Fruit fly (Drosophila melanogaster) whole organism, embryonic: ENCODE measurements around the gene CG13313.

Experiments
- CG10321 ChIP-seq: fragments of 200-800 bp; sonication (Bioruptor generic); IDR thresholded peaks from 2 replicates; pipeline ENCODE4 v1.3.6; 2022; ENCODE audit warnings: missing biosample characterization, missing genetic modification characterization
- CG11560 ChIP-seq: fragments of 200-800 bp; sonication (Bioruptor generic); IDR thresholded peaks from 3 replicates; pipeline ENCODE4 v1.3.6; 2022; ENCODE audit warnings: missing biosample characterization, missing genetic modification characterization
- CG12659 ChIP-seq: fragments of 200-800 bp; sonication (Bioruptor generic); optimal IDR thresholded peaks from 3 replicates; lab custom pipeline; 2017; ENCODE audit warnings: mild to moderate bottlenecking, missing biosample characterization, missing genetic modification reagents, missing genetic modification characterization
- CG12744 ChIP-seq: fragments of 200-800 bp; sonication (Bioruptor generic); optimal IDR thresholded peaks from 2 replicates; lab custom pipeline; 2016; ENCODE audit warnings: missing biosample characterization, missing genetic modification characterization
- CG13287 ChIP-seq: fragments of 200-800 bp; sonication (Bioruptor generic); IDR thresholded peaks from 2 replicates; pipeline ENCODE4 v1.3.6; 2022; ENCODE audit warnings: missing biosample characterization, missing genetic modification characterization; ENCODE audit not compliant: partially characterized antibody
- CG13775 ChIP-seq: fragments of 200-800 bp; sonication (Bioruptor generic); optimal IDR thresholded peaks from 3 replicates; lab custom pipeline; 2017; ENCODE audit warnings: missing biosample characterization, mild to moderate bottlenecking, missing genetic modification characterization
- CG14014 ChIP-seq: fragments of 200-800 bp; sonication (Bioruptor generic); IDR thresholded peaks from 2 replicates; pipeline ENCODE4 v1.3.6; 2022; ENCODE audit warnings: missing biosample characterization, missing genetic modification characterization
- CG14050 ChIP-seq: fragments of 200-800 bp; sonication (Bioruptor generic); IDR thresholded peaks from 3 replicates; pipeline ENCODE4 v1.3.6; 2022; ENCODE audit warnings: missing biosample characterization, missing genetic modification characterization
- CG18011 ChIP-seq: fragments of 200-800 bp; sonication (Bioruptor generic); optimal IDR thresholded peaks from 2 replicates; lab custom pipeline; 2017; ENCODE audit warnings: missing biosample characterization, missing genetic modification characterization, mild to moderate bottlenecking, moderate library complexity, missing genotype
- CG4730 ChIP-seq: fragments of 200-800 bp; sonication (Bioruptor generic); IDR thresholded peaks from 2 replicates; pipeline ENCODE4 v1.3.6; 2022; ENCODE audit warnings: missing biosample characterization, missing genetic modification characterization
- CG6689 ChIP-seq: fragments of 200-800 bp; sonication (Bioruptor generic); IDR thresholded peaks from 2 replicates; pipeline ENCODE4 v1.3.6; 2022; ENCODE audit warnings: missing biosample characterization, missing genetic modification characterization
- CG8290 ChIP-seq, 3 experiments: fragments of 200-800 bp; sonication (Bioruptor generic); optimal IDR thresholded peaks; 2 replicates each; lab custom pipeline; 2016 to 2019; ENCODE audit warnings: missing biosample characterization in 3 of 3, missing genetic modification characterization in 3 of 3, mild to moderate bottlenecking in 2 of 3, moderate library complexity in 1 of 3
- CTCF ChIP-seq: fragments of 200-800 bp; sonication (Bioruptor generic); optimal IDR thresholded peaks from 2 replicates; lab custom pipeline; 2017; ENCODE audit warnings: missing biosample characterization, mild to moderate bottlenecking, missing genetic modification characterization, moderate library complexity
- D19B ChIP-seq: fragments of 200-800 bp; sonication (Bioruptor generic); optimal IDR thresholded peaks from 2 replicates; lab custom pipeline; 2017; ENCODE audit warnings: missing biosample characterization, mild to moderate bottlenecking, missing genetic modification characterization
- Deaf1 ChIP-seq: fragments of 200-800 bp; optimal IDR thresholded peaks from 3 replicates; lab custom pipeline; 2019; ENCODE audit warnings: missing biosample characterization, mild to moderate bottlenecking, missing genetic modification characterization, moderate library complexity
- Dfd ChIP-seq, 2 experiments: fragments of >200 bp; optimal IDR thresholded peaks; 2 replicates each; lab custom pipeline; 2017; ENCODE audit warnings: missing biosample characterization in 2 of 2, missing genetic modification characterization in 2 of 2
- ERR ChIP-seq: fragments of 200-800 bp; sonication (Bioruptor generic); optimal IDR thresholded peaks from 2 replicates; lab custom pipeline; 2016; ENCODE audit warnings: missing biosample characterization, missing genetic modification characterization
- GATAe ChIP-seq: fragments of 200-800 bp; sonication (Bioruptor generic); conservative IDR thresholded peaks from 2 replicates; pipeline ENCODE4 v1.3.6; 2022; ENCODE audit warnings: missing biosample characterization, missing genetic modification characterization
- Gsc ChIP-seq: fragments of 200-800 bp; sonication (Bioruptor generic); IDR thresholded peaks from 2 replicates; pipeline ENCODE4 v1.3.6; 2022; ENCODE audit warnings: missing biosample characterization, missing genetic modification characterization
- H15 ChIP-seq: fragments of 200-800 bp; sonication (Bioruptor generic); IDR thresholded peaks from 3 replicates; pipeline ENCODE4 v1.3.6; 2022; ENCODE audit warnings: missing biosample characterization, missing genetic modification characterization
- HLH4C ChIP-seq: fragments of 200-800 bp; sonication (Bioruptor generic); IDR thresholded peaks from 3 replicates; pipeline ENCODE4 v1.3.6; 2022; ENCODE audit warnings: missing biosample characterization, missing genetic modification characterization; ENCODE audit not compliant: partially characterized antibody
- Lhr ChIP-seq: fragments of 200-800 bp; sonication (Bioruptor generic); optimal IDR thresholded peaks from 3 replicates; lab custom pipeline; 2017; ENCODE audit warnings: mild to moderate bottlenecking, missing biosample characterization, missing genetic modification reagents, missing genetic modification characterization
- Neu2 ChIP-seq: fragments of 200-800 bp; sonication (Bioruptor generic); optimal IDR thresholded peaks from 3 replicates; lab custom pipeline; 2016; ENCODE audit warnings: missing biosample characterization, missing genetic modification characterization, borderline replicate concordance
- Nf-YA ChIP-seq: fragments of 200-800 bp; sonication (Bioruptor generic); IDR thresholded peaks from 2 replicates; pipeline ENCODE4 v1.3.6; 2022; ENCODE audit warnings: missing biosample characterization, missing genetic modification characterization
- Optix ChIP-seq: fragments of 200-800 bp; sonication (Bioruptor generic); IDR thresholded peaks from 3 replicates; pipeline ENCODE4 v1.3.6; 2022; ENCODE audit warnings: missing biosample characterization, missing genetic modification characterization
- PHDP ChIP-seq: fragments of 200-800 bp; sonication (Bioruptor generic); optimal IDR thresholded peaks from 3 replicates; lab custom pipeline; 2018; ENCODE audit warnings: missing biosample characterization, mild to moderate bottlenecking, missing genetic modification characterization, moderate library complexity
- Sox100B ChIP-seq: fragments of 200-800 bp; sonication (Bioruptor generic); optimal IDR thresholded peaks from 3 replicates; lab custom pipeline; 2018; ENCODE audit warnings: missing biosample characterization, mild to moderate bottlenecking, missing genetic modification characterization
- Xrp1 ChIP-seq: fragments of 200-800 bp; sonication (Bioruptor generic); IDR thresholded peaks from 2 replicates; pipeline ENCODE4 v1.3.6; 2022; ENCODE audit warnings: missing biosample characterization, missing genetic modification characterization
- ara ChIP-seq: fragments of 200-800 bp; sonication (Bioruptor generic); IDR thresholded peaks from 2 replicates; pipeline ENCODE4 v1.3.6; 2022; ENCODE audit warnings: missing biosample characterization, missing genetic modification characterization
- cato ChIP-seq: fragments of 200-800 bp; sonication (Bioruptor generic); optimal IDR thresholded peaks from 2 replicates; lab custom pipeline; 2016; ENCODE audit warnings: missing biosample characterization, missing genetic modification characterization, borderline replicate concordance
- chif ChIP-seq, 2 experiments: fragments of 200-800 bp; sonication (Bioruptor generic); optimal IDR thresholded peaks; 3 replicates each; lab custom pipeline; 2016; ENCODE audit warnings: missing biosample characterization in 2 of 2, missing genetic modification characterization in 2 of 2
- dimm ChIP-seq: fragments of 200-800 bp; sonication (Bioruptor generic); IDR thresholded peaks from 2 replicates; pipeline ENCODE4 v1.3.6; 2022; ENCODE audit warnings: missing biosample characterization, missing genetic modification characterization
- dpn ChIP-seq, 2 experiments: fragments of 200-800 bp; sonication (Bioruptor generic); optimal IDR thresholded peaks; 3 replicates each; lab custom pipeline; 2016; ENCODE audit warnings: missing biosample characterization in 2 of 2, missing genetic modification characterization in 2 of 2
- eve ChIP-seq, 2 experiments: fragments of >200 bp; optimal IDR thresholded peaks; 2 replicates each; lab custom pipeline; 2017; ENCODE audit warnings: missing biosample characterization in 2 of 2, missing genetic modification characterization in 2 of 2
- exex ChIP-seq: fragments of 200-800 bp; sonication (Bioruptor generic); optimal IDR thresholded peaks from 4 replicates; lab custom pipeline; 2018; ENCODE audit warnings: missing biosample characterization, mild to moderate bottlenecking, missing genetic modification characterization, moderate library complexity
- gcm2 ChIP-seq: fragments of 200-800 bp; sonication (Bioruptor generic); optimal IDR thresholded peaks from 2 replicates; lab custom pipeline; 2016; ENCODE audit warnings: missing biosample characterization, missing genetic modification characterization
- gro ChIP-seq: fragments of 200-800 bp; sonication (Bioruptor generic); optimal IDR thresholded peaks from 2 replicates; lab custom pipeline; 2016; ENCODE audit warnings: missing biosample characterization, missing genetic modification characterization
- jigr1 ChIP-seq: fragments of 200-800 bp; sonication (Bioruptor generic); IDR thresholded peaks from 3 replicates; pipeline ENCODE4 v1.3.6; 2022; ENCODE audit warnings: missing biosample characterization, missing genetic modification characterization
- kay ChIP-seq: fragments of 200-800 bp; sonication (Bioruptor generic); optimal IDR thresholded peaks from 2 replicates; lab custom pipeline; 2016; ENCODE audit warnings: missing biosample characterization, missing genetic modification characterization
- org-1 ChIP-seq: fragments of 200-800 bp; sonication (Bioruptor generic); optimal IDR thresholded peaks from 2 replicates; lab custom pipeline; 2017; ENCODE audit warnings: missing biosample characterization, missing genetic modification characterization
- otp ChIP-seq: fragments of 200-800 bp; sonication (Bioruptor generic); IDR thresholded peaks from 3 replicates; pipeline ENCODE4, ENCODE4 v1.3.6; 2022; ENCODE audit warnings: missing biosample characterization, missing genetic modification characterization
- sc ChIP-seq, 3 experiments: fragments of >200 bp in 2 of 3; fragments of 200-800 bp in 1 of 3; sonication (Bioruptor generic) in 1 of 3; optimal IDR thresholded peaks; 2 replicates in 2 of 3; 3 replicates in 1 of 3; lab custom pipeline; 2017; ENCODE audit warnings: mild to moderate bottlenecking in 1 of 3, missing biosample characterization in 1 of 3, missing genetic modification characterization in 1 of 3, missing genetic modification reagents in 1 of 3
- slp2 ChIP-seq: fragments of 200-800 bp; sonication (Bioruptor generic); optimal IDR thresholded peaks from 2 replicates; lab custom pipeline; 2016; ENCODE audit warnings: missing biosample characterization, missing genetic modification characterization
- sob ChIP-seq: fragments of 200-800 bp; sonication (Bioruptor generic); IDR thresholded peaks from 2 replicates; pipeline ENCODE4 v1.3.6; 2022; ENCODE audit warnings: missing biosample characterization, missing genetic modification characterization
- sr ChIP-seq: fragments of 200-800 bp; sonication (Bioruptor generic); IDR thresholded peaks from 3 replicates; pipeline ENCODE4 v1.3.6; 2022; ENCODE audit warnings: missing biosample characterization, missing genetic modification characterization
- stwl ChIP-seq: fragments of 200-800 bp; sonication (Bioruptor generic); optimal IDR thresholded peaks from 3 replicates; lab custom pipeline; 2018; ENCODE audit warnings: missing biosample characterization, mild to moderate bottlenecking, missing genetic modification characterization, moderate library complexity
- tll ChIP-seq, 2 experiments: fragments of 200-800 bp in 1 of 2; fragments of >200 bp in 1 of 2; sonication (Bioruptor generic) in 1 of 2; optimal IDR thresholded peaks; 2 replicates each; lab custom pipeline; 2017 to 2019; ENCODE audit warnings: missing biosample characterization in 2 of 2, missing genetic modification characterization in 2 of 2, mild to moderate bottlenecking in 1 of 2, moderate library complexity in 1 of 2
- trem ChIP-seq: fragments of 200-800 bp; optimal IDR thresholded peaks from 3 replicates; lab custom pipeline; 2019; ENCODE audit warnings: missing biosample characterization, mild to moderate bottlenecking, missing genetic modification characterization, moderate library complexity
- wek ChIP-seq: fragments of 200-800 bp; sonication (Bioruptor generic); optimal IDR thresholded peaks from 3 replicates; lab custom pipeline; 2018; ENCODE audit warnings: missing biosample characterization, mild to moderate bottlenecking, missing genetic modification characterization, moderate library complexity

CG13313 gene

dm6 chr3L:8953199-8953956 lies 5.3 kb upstream of the CG13313 start (continued):
- no peak for TF ChIP-seq CG8290 (GFP tag; optimal IDR thresholded peaks at IDR 0.05; lab: Kevin White, UChicago)
- TF ChIP-seq CG8290 (tag; optimal IDR thresholded peaks at IDR 0.05; lab: Kevin White, UChicago) = peak in 1 of 2 experiments; percentile 26
- peak; percentile 84 for TF ChIP-seq Sox100B (GFP tag; lab: Kevin White, UChicago)
- no peak for TF ChIP-seq Optix (GFP tag; lab: Robert Waterston, UW)
- peak; percentile 41 to 57 for TF ChIP-seq dpn (GFP tag; optimal IDR thresholded peaks at IDR 0.05; lab: Kevin White, UChicago)
- no peak for TF ChIP-seq jigr1
- TF ChIP-seq CG18011 (GFP tag; lab: Kevin White, UChicago) = no peak
- TF ChIP-seq Neu2 = no peak
- TF ChIP-seq Lhr (GFP tag; lab: Kevin White, UChicago) = no peak
- TF ChIP-seq stwl (tag; lab: Kevin White, UChicago) = peak; percentile 27
- no peak for TF ChIP-seq ara (GFP tag; lab: Robert Waterston, UW)
- peak; percentile 28 for TF ChIP-seq CTCF (GFP tag; lab: Kevin White, UChicago)
- 0 out of 3 replicates have a peak, but pooled peaks have one; percentile 45 for TF ChIP-seq otp
- peak; percentile 30; the same call in 1 of the 2 replicates for TF ChIP-seq CG14014
- peak; percentile 42 for TF ChIP-seq exex (tag; lab: Kevin White, UChicago)
- no peak for TF ChIP-seq CG4730
- TF ChIP-seq org-1 (GFP tag; lab: Kevin White, UChicago) = peak; percentile 76
- TF ChIP-seq PHDP (tag; lab: Kevin White, UChicago) = peak; percentile 69
- TF ChIP-seq D19B (GFP tag; lab: Kevin White, UChicago) = peak; percentile 49
- TF ChIP-seq sob (GFP tag; lab: Robert Waterston, UW) = no peak
- peak; percentile 9 for TF ChIP-seq trem (tag; lab: Kevin White, UChicago)
- TF ChIP-seq sr (GFP tag; lab: Robert Waterston, UW) = no peak
- peak; percentile 99 for TF ChIP-seq Deaf1 (tag; lab: Kevin White, UChicago)
- TF ChIP-seq cato = peak; percentile 22
- TF ChIP-seq CG12659 = peak; percentile 67
- TF ChIP-seq gcm2 (GFP tag; lab: Kevin White, UChicago) = no peak
- no peak for TF ChIP-seq CG12744
- TF ChIP-seq CG13287 (GFP tag; lab: Robert Waterston, UW) = peak; percentile 30
- no peak for TF ChIP-seq GATAe (GFP tag; lab: Robert Waterston, UW)
- TF ChIP-seq Xrp1 = peak; percentile 50; the same call in 1 of the 2 replicates
- no peak for TF ChIP-seq eve (GFP tag; optimal IDR thresholded peaks at IDR 0.05; lab: Kevin White, UChicago)
- TF ChIP-seq sc (optimal IDR thresholded peaks at IDR 0.05; lab: Kevin White, UChicago) = no peak
- TF ChIP-seq sc (GFP tag; optimal IDR thresholded peaks at IDR 0.05; lab: Kevin White, UChicago) = peak; percentile 13
- TF ChIP-seq CG6689 = peak; percentile 34; the same call in 1 of the 2 replicates
- no peak for TF ChIP-seq ERR (GFP tag; lab: Kevin White, UChicago)
- TF ChIP-seq Nf-YA = no peak
- TF ChIP-seq HLH4C (GFP tag; lab: Robert Waterston, UW) = peak; percentile 45
- no peak for TF ChIP-seq wek (GFP tag; lab: Kevin White, UChicago)
- no peak for TF ChIP-seq CG11560 (tag; lab: Robert Waterston, UW)
- TF ChIP-seq H15 (GFP tag; lab: Robert Waterston, UW) = no peak
- TF ChIP-seq tll (GFP tag; optimal IDR thresholded peaks at IDR 0.05; lab: Kevin White, UChicago) = no peak
- peak; percentile 24 for TF ChIP-seq CG13775 (GFP tag; lab: Kevin White, UChicago)
- no peak for TF ChIP-seq dimm
- TF ChIP-seq CG14050 = no peak
- TF ChIP-seq kay = no peak
- no peak for TF ChIP-seq CG10321 (GFP tag; lab: Robert Waterston, UW)
- TF ChIP-seq slp2 = peak; percentile 19
- peak in 1 of 2 experiments; percentile 34 for TF ChIP-seq chif (GFP tag; optimal IDR thresholded peaks at IDR 0.05; lab: Kevin White, UChicago)
- TF ChIP-seq gro (GFP tag; lab: Kevin White, UChicago) = peak; percentile 29
- no peak for TF ChIP-seq Gsc (GFP tag; lab: Robert Waterston, UW)
- TF ChIP-seq Dfd (GFP tag; optimal IDR thresholded peaks at IDR 0.05; lab: Kevin White, UChicago) = no peak
